Worm (Caenorhabditis elegans) whole organism, midembryonic: ENCODE results near the gene C03H5.5.

Experiments
- T22C8.4 ChIP-seq: fragments of 200-800 bp; sonication (Bioruptor generic); IDR thresholded peaks from 2 replicates; pipeline ENCODE4 v1.3.6; 2022; ENCODE audit warnings: missing genetic modification characterization, missing compliant biosample characterization
- cog-1 ChIP-seq: sonication (generic microtip); optimal IDR thresholded peaks from 2 replicates; lab custom pipeline; 2016; ENCODE audit warnings: missing genetic modification characterization, missing compliant biosample characterization
- klf-2 ChIP-seq: fragments of 200-800 bp; sonication (Bioruptor generic); conservative IDR thresholded peaks from 2 replicates; pipeline ENCODE4 v1.3.6; 2022; ENCODE audit warnings: missing genetic modification reagents, missing genetic modification characterization, missing compliant biosample characterization
- med-1 ChIP-seq: sonication (generic microtip); optimal IDR thresholded peaks from 2 replicates; lab custom pipeline; 2017; ENCODE audit warnings: missing genetic modification characterization, mild to moderate bottlenecking, missing compliant biosample characterization, antibody characterized with exemption, missing genetic modification reagents; ENCODE audit not compliant: insufficient read depth
- ref-1 ChIP-seq: fragments of 200-800 bp; sonication (Bioruptor generic); conservative IDR thresholded peaks from 2 replicates; pipeline ENCODE4 v1.3.6; 2022; ENCODE audit warnings: missing genetic modification reagents, missing genetic modification characterization, missing compliant biosample characterization
- ztf-23 ChIP-seq: fragments of 200-800 bp; sonication (Bioruptor generic); IDR thresholded peaks from 2 replicates; pipeline ENCODE4 v1.3.6; 2022; ENCODE audit warnings: missing genetic modification reagents, missing genetic modification characterization, missing compliant biosample characterization

- TF ChIP-seq T22C8.4 (GFP tag; lab: Robert Waterston, UW) (no peak), cog-1 (no peak), med-1 (GFP tag; lab: Kevin White, UChicago) (no peak), ref-1 (GFP tag; lab: Robert Waterston, UW) (no peak), ztf-23 (GFP tag; lab: Robert Waterston, UW) (no peak), klf-2 (GFP tag; lab: Robert Waterston, UW) (no peak)
These were observed 35.4 kb downstream of the C03H5.5 start for ce11 chrII:349749-350148.
